Fruit fly (Drosophila melanogaster): ENCODE measurements around the gene CG31286.

The CG31286 gene

dm6 chr3R:6657278-6658246 is 16.5 kb downstream of the CG31286 start, which contains the start of the genes CG1307 and twr (continued):
- peak in 1 of 2 experiments; percentile 52 for TF ChIP-seq crp (GFP tag; optimal IDR thresholded peaks at IDR 0.05)
- TF ChIP-seq CG13894 (tag; optimal IDR thresholded peaks at IDR 0.05), result no peak
- 0 out of 3 replicates have a peak, but pooled peaks have one; percentile 26 for TF ChIP-seq CG11093 (GFP tag; IDR thresholded peaks at IDR 0.05)
- no peak for TF ChIP-seq Tbp (GFP tag; optimal IDR thresholded peaks at IDR 0.05)
- TF ChIP-seq unpg (GFP tag; optimal IDR thresholded peaks at IDR 0.05), result no peak
- TF ChIP-seq Mad (GFP tag; optimal IDR thresholded peaks at IDR 0.05), result peak; percentile 7
- TF ChIP-seq ro (GFP tag; IDR thresholded peaks at IDR 0.05), result no peak
- TF ChIP-seq CG32532 (GFP tag; IDR thresholded peaks at IDR 0.05), result peak; percentile 69
- peak; percentile 6 for TF ChIP-seq zen (tag; optimal IDR thresholded peaks at IDR 0.05)
- TF ChIP-seq ci (GFP tag; IDR thresholded peaks at IDR 0.05), result peak; percentile 71; the same call in 1 of the 3 replicates
- TF ChIP-seq Ets97D (GFP tag; optimal IDR thresholded peaks at IDR 0.05), result peak; percentile 78
- TF ChIP-seq E2f1 (GFP tag; IDR thresholded peaks at IDR 0.05), result 0 out of 2 replicates have a peak, but pooled peaks have one; percentile 15
- TF ChIP-seq CG8924 (tag; optimal IDR thresholded peaks at IDR 0.05), result peak; percentile 18
- TF ChIP-seq lmd (GFP tag; IDR thresholded peaks at IDR 0.05), result 0 out of 2 replicates have a peak, but pooled peaks have one; percentile 26
- TF ChIP-seq hkb (optimal IDR thresholded peaks at IDR 0.05), result no peak
- no peak for TF ChIP-seq hkb (GFP tag; IDR thresholded peaks at IDR 0.05)
- peak; percentile 39 for TF ChIP-seq YL-1 (GFP tag; optimal IDR thresholded peaks at IDR 0.05)
- peak; percentile 18; the same call in 1 of the 2 replicates for TF ChIP-seq CG9215 (GFP tag; IDR thresholded peaks at IDR 0.05)
- TF ChIP-seq Fer1 (GFP tag; optimal IDR thresholded peaks at IDR 0.05), result peak; percentile 35
- TF ChIP-seq MBD-R2 (GFP tag; IDR thresholded peaks at IDR 0.05), result peak; percentile 73
- peak; percentile 85 for TF ChIP-seq MESR4 (GFP tag; optimal IDR thresholded peaks at IDR 0.05)
- no peak for TF ChIP-seq scrt (GFP tag; optimal IDR thresholded peaks at IDR 0.05)
- TF ChIP-seq Hr51 (GFP tag; optimal IDR thresholded peaks at IDR 0.05), result no peak
- TF ChIP-seq D19A (tag; optimal IDR thresholded peaks at IDR 0.05), result no peak
- peak; percentile 59 for TF ChIP-seq CG13424 (tag; optimal IDR thresholded peaks at IDR 0.05)
- no peak for TF ChIP-seq luna (GFP tag; optimal IDR thresholded peaks at IDR 0.05)
- peak; percentile 29 for TF ChIP-seq CG4328 (GFP tag; optimal IDR thresholded peaks at IDR 0.05)
- TF ChIP-seq run (tag; optimal IDR thresholded peaks at IDR 0.05), result no peak
- TF ChIP-seq CG6765 (GFP tag; optimal IDR thresholded peaks at IDR 0.05), result no peak
- TF ChIP-seq nmo (GFP tag; optimal IDR thresholded peaks at IDR 0.05), result peak; percentile 62
- peak; percentile 81 for TF ChIP-seq E2f2 (GFP tag; IDR thresholded peaks at IDR 0.05)
- no peak for TF ChIP-seq Camta (GFP tag; optimal IDR thresholded peaks at IDR 0.05)
- peak in 1 of 2 experiments; percentile 19 for TF ChIP-seq tll (GFP tag; optimal IDR thresholded peaks at IDR 0.05)
- TF ChIP-seq CG12391 (tag; optimal IDR thresholded peaks at IDR 0.05), result peak; percentile 38
- TF ChIP-seq CG7839 (tag; optimal IDR thresholded peaks at IDR 0.05), result no peak
- TF ChIP-seq Hey (tag; optimal IDR thresholded peaks at IDR 0.05), result no peak
- TF ChIP-seq Nf-YB (GFP tag; optimal IDR thresholded peaks at IDR 0.05), result peak; percentile 15
- peak; percentile 24 for TF ChIP-seq CG15696 (tag; optimal IDR thresholded peaks at IDR 0.05)
- peak; percentile 36 for TF ChIP-seq Ssrp (tag; optimal IDR thresholded peaks at IDR 0.05)
- TF ChIP-seq exex (tag; optimal IDR thresholded peaks at IDR 0.05), result no peak
- TF ChIP-seq CG2712 (tag; optimal IDR thresholded peaks at IDR 0.05), result peak; percentile 69
- TF ChIP-seq bbx (GFP tag; IDR thresholded peaks at IDR 0.05; ENCODE audit: partially characterized antibody), result 0 out of 2 replicates have a peak, but pooled peaks have one; percentile 9
- TF ChIP-seq CG3995 (GFP tag; optimal IDR thresholded peaks at IDR 0.05), result peak; percentile 96
- peak; percentile 4 for TF ChIP-seq p53 (GFP tag; optimal IDR thresholded peaks at IDR 0.05)
- no peak for TF ChIP-seq CG5953 (GFP tag; IDR thresholded peaks at IDR 0.05)
- no peak for TF ChIP-seq CG18262 (tag; optimal IDR thresholded peaks at IDR 0.05)
- peak; percentile 9 for TF ChIP-seq CG13296 (GFP tag; optimal IDR thresholded peaks at IDR 0.05)

Measured in whole organism, embryonic.